Fruit fly (Drosophila melanogaster) whole organism, embryonic: ENCODE results near the gene CG4957.

ENCODE experiments used
- Aef1 ChIP-seq: fragments of 200-800 bp; sonication (Bioruptor generic); IDR thresholded peaks from 3 replicates; pipeline ENCODE4 v1.3.6; 2022; ENCODE audit warnings: missing biosample characterization, missing genetic modification characterization
- CG10209 ChIP-seq: fragments of 200-800 bp; sonication (Bioruptor generic); optimal IDR thresholded peaks from 3 replicates; lab custom pipeline; 2017; ENCODE audit warnings: missing biosample characterization, mild to moderate bottlenecking, missing genetic modification characterization, missing genetic modification reagents
- CG10959 ChIP-seq: fragments of 200-800 bp; sonication (Bioruptor generic); IDR thresholded peaks from 2 replicates; pipeline ENCODE4 v1.3.6; 2022; ENCODE audit warnings: missing biosample characterization, missing genetic modification characterization
- CG11085 ChIP-seq: fragments of 200-800 bp; sonication (Bioruptor generic); IDR thresholded peaks from 2 replicates; pipeline ENCODE4 v1.3.6; 2022; ENCODE audit warnings: missing biosample characterization, missing genetic modification characterization
- CG12391 ChIP-seq: fragments of 200-800 bp; sonication (Bioruptor generic); optimal IDR thresholded peaks from 3 replicates; lab custom pipeline; 2018; ENCODE audit warnings: missing biosample characterization, mild to moderate bottlenecking, missing genetic modification characterization, moderate library complexity
- CG14710 ChIP-seq: fragments of 200-800 bp; sonication (Bioruptor generic); optimal IDR thresholded peaks from 3 replicates; lab custom pipeline; 2019; ENCODE audit warnings: missing biosample characterization, mild to moderate bottlenecking, missing genetic modification characterization, moderate library complexity
- CG1529 ChIP-seq: fragments of 200-800 bp; sonication (Bioruptor generic); optimal IDR thresholded peaks from 3 replicates; lab custom pipeline; 2018; ENCODE audit warnings: missing biosample characterization, missing genetic modification characterization
- CG15601 ChIP-seq: fragments of 200-800 bp; sonication (Bioruptor generic); optimal IDR thresholded peaks from 3 replicates; lab custom pipeline; 2019; ENCODE audit warnings: missing biosample characterization, mild to moderate bottlenecking, missing genetic modification characterization, moderate library complexity
- CG17328 ChIP-seq: fragments of 200-800 bp; sonication (Bioruptor generic); IDR thresholded peaks from 2 replicates; pipeline ENCODE4 v1.3.6; 2022; ENCODE audit warnings: missing biosample characterization, missing genetic modification characterization
- CG17359 ChIP-seq: fragments of 200-800 bp; sonication (Bioruptor generic); optimal IDR thresholded peaks from 3 replicates; lab custom pipeline; 2018; ENCODE audit warnings: missing biosample characterization, mild to moderate bottlenecking, missing genetic modification characterization, moderate library complexity
- CG17612 ChIP-seq: fragments of 200-800 bp; sonication (Bioruptor generic); IDR thresholded peaks from 2 replicates; pipeline ENCODE4 v1.3.6; 2022; ENCODE audit warnings: missing biosample characterization, missing genetic modification characterization
- CG2116 ChIP-seq: fragments of 200-800 bp; sonication (Bioruptor generic); optimal IDR thresholded peaks from 3 replicates; lab custom pipeline; 2018; ENCODE audit warnings: missing biosample characterization, mild to moderate bottlenecking, missing genetic modification characterization
- CG30403 ChIP-seq: fragments of 200-800 bp; sonication (Bioruptor generic); optimal IDR thresholded peaks from 3 replicates; lab custom pipeline; 2016; ENCODE audit warnings: missing biosample characterization, missing genetic modification characterization
- CG33557 ChIP-seq: fragments of 200-800 bp; sonication (Bioruptor generic); optimal IDR thresholded peaks from 2 replicates; lab custom pipeline; 2019; ENCODE audit warnings: missing biosample characterization, mild to moderate bottlenecking, missing genetic modification characterization, moderate library complexity
- CG34224 ChIP-seq: fragments of 200-800 bp; sonication (Bioruptor generic); IDR thresholded peaks from 3 replicates; pipeline ENCODE4 v1.3.6; 2022; ENCODE audit warnings: missing biosample characterization, missing genetic modification characterization; ENCODE audit not compliant: partially characterized antibody
- CG3726 ChIP-seq: fragments of 200-800 bp; sonication (Bioruptor generic); IDR thresholded peaks from 3 replicates; pipeline ENCODE4, ENCODE4 v1.3.6; 2022; ENCODE audit warnings: missing biosample characterization, missing genetic modification characterization
- CG7357 ChIP-seq: fragments of 200-800 bp; sonication (Bioruptor generic); IDR thresholded peaks from 3 replicates; pipeline ENCODE4 v1.3.6; 2022; ENCODE audit warnings: missing biosample characterization, missing genetic modification characterization
- CG7786 ChIP-seq: fragments of 200-800 bp; sonication (Bioruptor generic); optimal IDR thresholded peaks from 2 replicates; lab custom pipeline; 2016; ENCODE audit warnings: missing biosample characterization, missing genetic modification characterization
- CG7839 ChIP-seq: fragments of 200-800 bp; sonication (Bioruptor generic); optimal IDR thresholded peaks from 3 replicates; lab custom pipeline; 2018; ENCODE audit warnings: missing biosample characterization, mild to moderate bottlenecking, missing genetic modification characterization, moderate library complexity
- CG9609 ChIP-seq: fragments of 200-800 bp; sonication (Bioruptor generic); optimal IDR thresholded peaks from 3 replicates; lab custom pipeline; 2016; ENCODE audit warnings: missing biosample characterization, missing genetic modification characterization
- Dek ChIP-seq: fragments of 200-800 bp; sonication (Bioruptor generic); optimal IDR thresholded peaks from 3 replicates; lab custom pipeline; 2019; ENCODE audit warnings: missing biosample characterization, mild to moderate bottlenecking, missing genetic modification characterization, moderate library complexity
- Dip2 ChIP-seq: fragments of 200-800 bp; sonication (Bioruptor generic); IDR thresholded peaks from 2 replicates; pipeline ENCODE4 v1.3.6; 2022; ENCODE audit warnings: missing biosample characterization, missing genetic modification characterization
- Dip3 ChIP-seq: fragments of 200-800 bp; sonication (Bioruptor generic); optimal IDR thresholded peaks from 3 replicates; lab custom pipeline; 2016; ENCODE audit warnings: missing biosample characterization, missing genetic modification characterization
- Ets65A ChIP-seq: fragments of 200-800 bp; sonication (Bioruptor generic); peaks from one replicate; lab custom pipeline; 2016; ENCODE audit warnings: missing biosample characterization, missing genetic modification characterization
- H15 ChIP-seq: fragments of 200-800 bp; sonication (Bioruptor generic); IDR thresholded peaks from 3 replicates; pipeline ENCODE4 v1.3.6; 2022; ENCODE audit warnings: missing biosample characterization, missing genetic modification characterization
- Hsf ChIP-seq: fragments of 200-800 bp; sonication (Bioruptor generic); optimal IDR thresholded peaks from 3 replicates; lab custom pipeline; 2016; ENCODE audit warnings: missing biosample characterization, missing genetic modification characterization
- Med ChIP-seq: fragments of 200-800 bp; sonication (Bioruptor generic); peaks from one replicate; lab custom pipeline; 2016; ENCODE audit warnings: missing biosample characterization, missing genetic modification characterization, mild to moderate bottlenecking, inconsistent platforms, moderate library complexity
- PHDP ChIP-seq: fragments of 200-800 bp; sonication (Bioruptor generic); optimal IDR thresholded peaks from 3 replicates; lab custom pipeline; 2018; ENCODE audit warnings: missing biosample characterization, mild to moderate bottlenecking, missing genetic modification characterization, moderate library complexity
- Ptx1 ChIP-seq: fragments of 200-800 bp; sonication (Bioruptor generic); IDR thresholded peaks from 2 replicates; pipeline ENCODE4 v1.3.6; 2022; ENCODE audit warnings: missing biosample characterization, missing genetic modification characterization
- aop ChIP-seq: fragments of 200-800 bp; sonication (Bioruptor generic); IDR thresholded peaks from 2 replicates; pipeline ENCODE4 v1.3.6; 2022; ENCODE audit warnings: missing biosample characterization, missing genetic modification characterization
- ato ChIP-seq: fragments of 200-800 bp; sonication (Bioruptor generic); IDR thresholded peaks from 2 replicates; pipeline ENCODE4 v1.3.6; 2022; ENCODE audit warnings: missing biosample characterization, missing genetic modification characterization; ENCODE audit not compliant: partially characterized antibody
- cg ChIP-seq: fragments of 200-800 bp; sonication (Bioruptor generic); optimal IDR thresholded peaks from 3 replicates; lab custom pipeline; 2019; ENCODE audit warnings: missing biosample characterization, mild to moderate bottlenecking, missing genetic modification characterization, moderate library complexity
- danr ChIP-seq: fragments of 200-800 bp; sonication (Bioruptor generic); IDR thresholded peaks from 2 replicates; pipeline ENCODE4 v1.3.6; 2022; ENCODE audit warnings: missing biosample characterization, missing genetic modification characterization
- dm ChIP-seq: fragments of 200-800 bp; sonication (Bioruptor generic); optimal IDR thresholded peaks from 3 replicates; lab custom pipeline; 2016; ENCODE audit warnings: missing biosample characterization, missing genetic modification characterization
- eve ChIP-seq, 2 experiments: fragments of >200 bp; optimal IDR thresholded peaks; 2 replicates each; lab custom pipeline; 2017; ENCODE audit warnings: missing biosample characterization in 2 of 2, missing genetic modification characterization in 2 of 2
- fd102C ChIP-seq: fragments of 200-800 bp; sonication (Bioruptor generic); optimal IDR thresholded peaks from 2 replicates; lab custom pipeline; 2018; ENCODE audit warnings: missing biosample characterization, mild to moderate bottlenecking, missing genetic modification characterization, moderate library complexity
- hbn ChIP-seq: fragments of 200-800 bp; sonication (Bioruptor generic); IDR thresholded peaks from 2 replicates; pipeline ENCODE4 v1.3.6; 2022; ENCODE audit warnings: missing biosample characterization, missing genetic modification characterization; ENCODE audit not compliant: partially characterized antibody
- jing ChIP-seq: fragments of 200-800 bp; sonication (Bioruptor generic); optimal IDR thresholded peaks from 2 replicates; lab custom pipeline; 2018; ENCODE audit warnings: missing biosample characterization, mild to moderate bottlenecking, missing genetic modification characterization
- knrl ChIP-seq: fragments of 200-800 bp; sonication (Bioruptor generic); IDR thresholded peaks from 3 replicates; pipeline ENCODE4 v1.3.6; 2022; ENCODE audit warnings: missing biosample characterization, missing genetic modification characterization; ENCODE audit not compliant: partially characterized antibody
- lbe ChIP-seq: fragments of 200-800 bp; sonication (Bioruptor generic); optimal IDR thresholded peaks from 2 replicates; lab custom pipeline; 2016; ENCODE audit warnings: missing biosample characterization, mild to moderate bottlenecking, missing genetic modification characterization
- nom ChIP-seq: fragments of 200-800 bp; sonication (Bioruptor generic); optimal IDR thresholded peaks from 2 replicates; lab custom pipeline; 2017; ENCODE audit warnings: missing biosample characterization, missing genetic modification characterization, mild to moderate bottlenecking, moderate library complexity, missing genetic modification reagents
- pan ChIP-seq, 4 experiments: fragments of >200 bp in 3 of 4; fragments of 200-800 bp in 1 of 4; sonication (Bioruptor generic) in 1 of 4; optimal IDR thresholded peaks in 3 of 4; IDR thresholded peaks in 1 of 4; 2 replicates each; pipeline versions ENCODE4 v1.3.6 to Lab custom; 2017 to 2022; ENCODE audit warnings: missing biosample characterization in 2 of 4, missing genetic modification characterization in 2 of 4, mixed read lengths in 1 of 4
- rib ChIP-seq: fragments of 200-800 bp; sonication (Bioruptor generic); IDR thresholded peaks from 2 replicates; pipeline ENCODE4 v1.3.6; 2022; ENCODE audit warnings: missing biosample characterization, missing genetic modification characterization
- sens-2 ChIP-seq: fragments of 200-800 bp; sonication (Bioruptor generic); IDR thresholded peaks from 2 replicates; pipeline ENCODE4 v1.3.6; 2022; ENCODE audit warnings: missing biosample characterization, missing genetic modification characterization
- sr ChIP-seq: fragments of 200-800 bp; sonication (Bioruptor generic); IDR thresholded peaks from 3 replicates; pipeline ENCODE4 v1.3.6; 2022; ENCODE audit warnings: missing biosample characterization, missing genetic modification characterization
- ssp ChIP-seq: fragments of 200-800 bp; sonication (Bioruptor generic); IDR thresholded peaks from 2 replicates; pipeline ENCODE4 v1.3.6; 2022; ENCODE audit warnings: missing biosample characterization, missing genetic modification characterization
- stwl ChIP-seq: fragments of 200-800 bp; sonication (Bioruptor generic); optimal IDR thresholded peaks from 3 replicates; lab custom pipeline; 2018; ENCODE audit warnings: missing biosample characterization, mild to moderate bottlenecking, missing genetic modification characterization, moderate library complexity
- tio ChIP-seq: fragments of 200-800 bp; sonication (Bioruptor generic); optimal IDR thresholded peaks from 2 replicates; lab custom pipeline; 2017; ENCODE audit warnings: missing biosample characterization, missing genetic modification characterization, inconsistent platforms
- tx ChIP-seq: fragments of 200-800 bp; sonication (Bioruptor generic); optimal IDR thresholded peaks from 2 replicates; lab custom pipeline; 2016; ENCODE audit warnings: missing biosample characterization, missing genetic modification characterization
- vvl ChIP-seq: fragments of 200-800 bp; sonication (Bioruptor generic); IDR thresholded peaks from 2 replicates; pipeline ENCODE4 v1.3.6; 2022; ENCODE audit warnings: missing biosample characterization, missing genetic modification characterization

CG4957 gene

DNA sequence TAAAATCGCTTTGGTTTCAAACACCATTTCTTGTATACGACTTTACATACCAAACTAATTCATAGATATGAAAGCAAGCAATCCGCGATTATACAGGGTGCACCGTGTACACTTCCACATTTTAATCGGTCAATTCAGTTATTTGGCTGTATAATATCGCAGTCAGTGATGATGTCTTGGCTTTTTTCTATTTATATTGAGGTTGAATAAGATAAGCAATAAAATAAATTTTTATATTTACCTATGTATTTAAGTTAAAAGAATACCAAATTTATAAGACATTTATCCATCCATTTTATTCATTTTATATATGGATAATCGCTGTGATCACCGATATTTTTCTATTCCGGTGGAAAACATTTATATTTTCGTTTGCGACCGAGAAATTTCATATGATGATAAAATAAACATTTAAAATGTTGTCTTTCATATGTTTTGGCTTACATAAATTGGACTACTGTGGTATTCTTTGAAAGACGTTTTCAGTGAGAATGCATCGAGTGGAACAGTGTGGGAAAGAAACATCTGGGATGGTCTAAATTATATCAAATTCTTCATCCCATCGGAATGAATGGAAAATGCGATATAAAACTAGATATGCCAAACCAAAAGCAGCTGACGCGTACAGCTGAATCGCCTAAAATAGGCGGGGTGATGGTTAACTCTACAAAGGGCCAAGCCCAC, 41.8 kb upstream of the CG4957 start, which contains the start of gene CG5708 (continued):
- no peak for TF ChIP-seq CG30403
- 0 out of 2 replicates have a peak, but pooled peaks have one; percentile 42 for TF ChIP-seq vvl
- TF ChIP-seq CG7357 = no peak
- no peak for TF ChIP-seq rib (GFP tag; lab: Robert Waterston, UW)
- no peak for TF ChIP-seq Ptx1 (GFP tag; lab: Robert Waterston, UW)
- TF ChIP-seq Dip3 = no peak
- TF ChIP-seq Ets65A (GFP tag; lab: Kevin White, UChicago) = peak; percentile 13
- peak; percentile 33 for TF ChIP-seq CG14710 (tag; lab: Kevin White, UChicago)
- peak; percentile 34 for TF ChIP-seq CG12391
- TF ChIP-seq CG34224 (GFP tag; lab: Robert Waterston, UW) = peak; percentile 30; the same call in 2 of the 3 replicates
- no peak for TF ChIP-seq CG17612
- no peak for TF ChIP-seq aop (GFP tag; lab: Robert Waterston, UW)
- no peak for TF ChIP-seq eve (GFP tag; optimal IDR thresholded peaks at IDR 0.05; lab: Kevin White, UChicago)
- no peak for TF ChIP-seq CG10959 (GFP tag; lab: Robert Waterston, UW)
- TF ChIP-seq CG9609 (GFP tag; lab: Kevin White, UChicago) = no peak
- TF ChIP-seq CG17328 = no peak
- TF ChIP-seq Dek (tag; lab: Kevin White, UChicago) = no peak
- no peak for TF ChIP-seq CG7786 (GFP tag; lab: Kevin White, UChicago)
- TF ChIP-seq Dip2 (GFP tag; lab: Robert Waterston, UW) = no peak
- TF ChIP-seq CG3726 (GFP tag; lab: Robert Waterston, UW) = no peak
- no peak for TF ChIP-seq sens-2 (GFP tag; lab: Robert Waterston, UW)
- no peak for TF ChIP-seq fd102C (GFP tag; lab: Kevin White, UChicago)
- no peak for TF ChIP-seq ato (GFP tag; lab: Robert Waterston, UW)
- no peak for TF ChIP-seq cg (GFP tag; lab: Kevin White, UChicago)
- peak; percentile 23 for TF ChIP-seq CG2116 (GFP tag; lab: Kevin White, UChicago)
- no peak for TF ChIP-seq danr (GFP tag; lab: Robert Waterston, UW)
- TF ChIP-seq PHDP (tag; lab: Kevin White, UChicago) = no peak
- peak; percentile 1 for TF ChIP-seq stwl
- no peak for TF ChIP-seq sr (GFP tag; lab: Robert Waterston, UW)
- no peak for TF ChIP-seq pan (optimal IDR thresholded peaks at IDR 0.05; lab: Kevin White, UChicago)
- TF ChIP-seq pan (GFP tag; optimal IDR thresholded peaks at IDR 0.05 in 1 of 2, IDR thresholded peaks at IDR 0.05 in 1 of 2) = no peak
- TF ChIP-seq hbn (GFP tag; lab: Robert Waterston, UW) = peak; percentile 30; the same call in 1 of the 2 replicates
- TF ChIP-seq CG10209 (GFP tag; lab: Kevin White, UChicago) = no peak
- TF ChIP-seq H15 (GFP tag; lab: Robert Waterston, UW) = no peak
- TF ChIP-seq lbe (GFP tag; lab: Kevin White, UChicago) = no peak
- TF ChIP-seq nom (GFP tag; lab: Kevin White, UChicago) = no peak
- TF ChIP-seq CG1529 (GFP tag; lab: Kevin White, UChicago) = no peak
- TF ChIP-seq Hsf (GFP tag; lab: Kevin White, UChicago) = peak; percentile 1
- TF ChIP-seq knrl (GFP tag; lab: Robert Waterston, UW) = peak; percentile 50; the same call in 2 of the 3 replicates
- TF ChIP-seq jing (GFP tag; lab: Kevin White, UChicago) = no peak
- TF ChIP-seq CG7839 (tag; lab: Kevin White, UChicago) = no peak
- TF ChIP-seq Med (GFP tag; lab: Kevin White, UChicago) = peak; percentile 76
- no peak for TF ChIP-seq CG11085 (GFP tag; lab: Robert Waterston, UW)
- TF ChIP-seq CG17359 (tag; lab: Kevin White, UChicago) = no peak
- TF ChIP-seq tx (GFP tag; lab: Kevin White, UChicago) = no peak
- TF ChIP-seq CG33557 = no peak
- no peak for TF ChIP-seq dm (GFP tag; lab: Kevin White, UChicago)
- no peak for TF ChIP-seq Aef1
- TF ChIP-seq tio (GFP tag; lab: Kevin White, UChicago) = no peak
- peak; percentile 87 for TF ChIP-seq ssp (GFP tag; lab: Robert Waterston, UW)
- TF ChIP-seq CG15601 (tag; lab: Kevin White, UChicago) = no peak
